Fruit fly (Drosophila melanogaster) whole organism, pupa: ENCODE data around the gene CG11892.

Experiments
- CG10348 ChIP-seq: fragments of 200-800 bp; sonication (Bioruptor generic); IDR thresholded peaks from 2 replicates; pipeline ENCODE4 v1.3.6; 2022; ENCODE audit warnings: missing biosample characterization, missing genetic modification characterization
- CG12605 ChIP-seq: fragments of 200-800 bp; sonication (Bioruptor generic); IDR thresholded peaks from 2 replicates; pipeline ENCODE4 v1.3.6; 2022; ENCODE audit warnings: missing biosample characterization, missing genetic modification characterization
- CG13204 ChIP-seq: fragments of 200-800 bp; sonication (Bioruptor generic); optimal IDR thresholded peaks from 2 replicates; lab custom pipeline; 2018; ENCODE audit warnings: missing biosample characterization, mild to moderate bottlenecking, missing genetic modification characterization, moderate library complexity
- CG14655 ChIP-seq: fragments of 200-800 bp; sonication (Bioruptor generic); optimal IDR thresholded peaks from 3 replicates; lab custom pipeline; 2017; ENCODE audit warnings: mild to moderate bottlenecking, missing biosample characterization, missing genetic modification reagents, missing genetic modification characterization
- CG15710 ChIP-seq: fragments of 200-800 bp; sonication (Bioruptor generic); optimal IDR thresholded peaks from 2 replicates; lab custom pipeline; 2018; ENCODE audit warnings: missing biosample characterization, mild to moderate bottlenecking, missing genetic modification characterization, moderate library complexity
- CG17806 ChIP-seq: fragments of 200-800 bp; sonication (Bioruptor generic); optimal IDR thresholded peaks from 2 replicates; lab custom pipeline; 2018; ENCODE audit warnings: missing biosample characterization, mild to moderate bottlenecking, missing genetic modification characterization, moderate library complexity
- CG32121 ChIP-seq: fragments of 200-800 bp; sonication (Bioruptor generic); IDR thresholded peaks from 2 replicates; pipeline ENCODE4 v1.3.6; 2022; ENCODE audit warnings: missing biosample characterization, missing genetic modification characterization
- CG34367 ChIP-seq: fragments of 200-800 bp; sonication (Bioruptor generic); optimal IDR thresholded peaks from 2 replicates; lab custom pipeline; 2018; ENCODE audit warnings: missing biosample characterization, mild to moderate bottlenecking, missing genetic modification characterization
- CG4496 ChIP-seq: fragments of 200-800 bp; sonication (Bioruptor generic); IDR thresholded peaks from 3 replicates; pipeline ENCODE4 v1.3.6; 2022; ENCODE audit warnings: missing biosample characterization, missing genetic modification characterization
- CG8159 ChIP-seq: fragments of 200-800 bp; sonication (Bioruptor generic); optimal IDR thresholded peaks from 3 replicates; lab custom pipeline; 2018; ENCODE audit warnings: missing biosample characterization, mild to moderate bottlenecking, missing genetic modification characterization, moderate library complexity
- CG8301 ChIP-seq: fragments of 200-800 bp; sonication (Bioruptor generic); optimal IDR thresholded peaks from 2 replicates; lab custom pipeline; 2018; ENCODE audit warnings: missing biosample characterization, mild to moderate bottlenecking, missing genetic modification characterization
- CG9948 ChIP-seq: fragments of 200-800 bp; sonication (Bioruptor generic); optimal IDR thresholded peaks from 2 replicates; lab custom pipeline; 2018; ENCODE audit warnings: missing biosample characterization, mild to moderate bottlenecking, missing genetic modification characterization, moderate library complexity
- D1 ChIP-seq: fragments of 200-800 bp; sonication (Bioruptor generic); optimal IDR thresholded peaks from 2 replicates; lab custom pipeline; 2018; ENCODE audit warnings: missing biosample characterization, mild to moderate bottlenecking, missing genetic modification characterization, moderate library complexity
- EcR ChIP-seq: fragments of 200-800 bp; sonication (Bioruptor generic); optimal IDR thresholded peaks from 3 replicates; lab custom pipeline; 2019; ENCODE audit warnings: missing biosample characterization, missing genetic modification characterization, mild to moderate bottlenecking, moderate library complexity, missing genetic modification reagents
- Ets98B ChIP-seq: fragments of 200-800 bp; sonication (Bioruptor generic); IDR thresholded peaks from 2 replicates; pipeline ENCODE4 v1.3.6; 2022; ENCODE audit warnings: missing biosample characterization, missing genetic modification characterization
- Pif1A ChIP-seq: fragments of 200-800 bp; sonication (Bioruptor generic); optimal IDR thresholded peaks from 3 replicates; lab custom pipeline; 2016; ENCODE audit warnings: missing biosample characterization, missing genetic modification characterization
- Pif1B ChIP-seq: fragments of 200-800 bp; sonication (Bioruptor generic); optimal IDR thresholded peaks from 3 replicates; lab custom pipeline; 2016; ENCODE audit warnings: missing biosample characterization, missing genetic modification characterization
- Snoo ChIP-seq: fragments of 200-800 bp; sonication (Bioruptor generic); optimal IDR thresholded peaks from 3 replicates; lab custom pipeline; 2017; ENCODE audit warnings: missing biosample characterization, mild to moderate bottlenecking, missing genetic modification characterization, inconsistent platforms
- fd96Ca ChIP-seq: fragments of 200-800 bp; sonication (Bioruptor generic); IDR thresholded peaks from 3 replicates; pipeline ENCODE4 v1.3.6; 2022; ENCODE audit warnings: missing biosample characterization, missing genetic modification characterization
- gl ChIP-seq: fragments of 200-800 bp; sonication (Bioruptor generic); optimal IDR thresholded peaks from 2 replicates; lab custom pipeline; 2018; ENCODE audit warnings: missing biosample characterization, mild to moderate bottlenecking, missing genetic modification characterization
- rn ChIP-seq: fragments of 200-800 bp; sonication (Bioruptor generic); IDR thresholded peaks from 2 replicates; pipeline ENCODE4 v1.3.6; 2022; ENCODE audit warnings: missing biosample characterization, missing genetic modification characterization

The CG11892 gene

dm6 chr3R:25318011-25318410, 36.7 kb downstream of the CG11892 start, which contains the start of gene CG10553:
Gene CG10553, minus strand, starts transcription at chr3R:25318111.
- no peak for TF ChIP-seq fd96Ca (GFP tag; lab: Robert Waterston, UW)
- TF ChIP-seq CG17806 (tag; lab: Kevin White, UChicago) = no peak
- TF ChIP-seq gl (tag; lab: Kevin White, UChicago) = no peak
- TF ChIP-seq CG10348 = no peak
- no peak for TF ChIP-seq CG13204 (GFP tag; lab: Kevin White, UChicago)
- TF ChIP-seq Pif1A (GFP tag; lab: Kevin White, UChicago) = no peak
- no peak for TF ChIP-seq CG34367 (tag; lab: Kevin White, UChicago)
- TF ChIP-seq Ets98B (GFP tag; lab: Robert Waterston, UW) = no peak
- TF ChIP-seq CG9948 (tag; lab: Kevin White, UChicago) = no peak
- no peak for TF ChIP-seq CG14655 (GFP tag; lab: Kevin White, UChicago)
- no peak for TF ChIP-seq CG8159 (tag; lab: Kevin White, UChicago)
- TF ChIP-seq CG15710 (tag; lab: Kevin White, UChicago) = no peak
- no peak for TF ChIP-seq CG4496
- no peak for TF ChIP-seq CG32121 (GFP tag; lab: Robert Waterston, UW)
- no peak for TF ChIP-seq EcR (GFP tag; lab: Kevin White, UChicago)
- TF ChIP-seq D1 (tag; lab: Kevin White, UChicago) = no peak
- no peak for TF ChIP-seq Snoo
- no peak for TF ChIP-seq CG12605 (GFP tag; lab: Robert Waterston, UW)
- no peak for TF ChIP-seq Pif1B (GFP tag; lab: Kevin White, UChicago)
- TF ChIP-seq, all 21 proteins: peak for 0

dm6 chr3R:25320051-25320705, 38.8 kb downstream of the CG11892 start, which contains the start of gene CG10560:
Gene CG10560, minus strand, starts transcription at chr3R:25320101.
- TF ChIP-seq CG34367 (tag; lab: Kevin White, UChicago) (no peak), CG13204 (GFP tag; lab: Kevin White, UChicago) (no peak), Pif1A (GFP tag; lab: Kevin White, UChicago) (no peak), CG9948 (tag; lab: Kevin White, UChicago) (no peak), CG8159 (tag; lab: Kevin White, UChicago) (no peak), CG12605 (GFP tag; lab: Robert Waterston, UW) (no peak)

- TF ChIP-seq CG15710 (tag; lab: Kevin White, UChicago) (no peak), CG14655 (GFP tag; lab: Kevin White, UChicago) (no peak), fd96Ca (GFP tag; lab: Robert Waterston, UW) (no peak), CG34367 (tag; lab: Kevin White, UChicago) (no peak), CG13204 (GFP tag; lab: Kevin White, UChicago) (no peak), Snoo (no peak), D1 (tag; lab: Kevin White, UChicago) (no peak), gl (tag; lab: Kevin White, UChicago) (no peak), CG9948 (tag; lab: Kevin White, UChicago) (no peak), CG32121 (GFP tag; lab: Robert Waterston, UW) (no peak), CG17806 (tag; lab: Kevin White, UChicago) (no peak), CG8301 (tag; lab: Kevin White, UChicago) (no peak), EcR (GFP tag; lab: Kevin White, UChicago) (no peak), Pif1B (GFP tag; lab: Kevin White, UChicago) (no peak), CG8159 (tag; lab: Kevin White, UChicago) (no peak), Pif1A (GFP tag; lab: Kevin White, UChicago) (no peak), CG12605 (GFP tag; lab: Robert Waterston, UW) (no peak), Ets98B (GFP tag; lab: Robert Waterston, UW) (no peak)
- TF ChIP-seq, all 21 proteins: peak for 0
Measured at dm6 chr3R:25320898-25321297, 39.5 kb downstream of the CG11892 start.

- TF ChIP-seq CG34367 (tag; lab: Kevin White, UChicago) (no peak), CG32121 (GFP tag; lab: Robert Waterston, UW) (no peak), EcR (GFP tag; lab: Kevin White, UChicago) (no peak), CG9948 (tag; lab: Kevin White, UChicago) (no peak), CG14655 (GFP tag; lab: Kevin White, UChicago) (no peak), CG4496 (no peak), Pif1A (GFP tag; lab: Kevin White, UChicago) (no peak), Snoo (no peak), D1 (tag; lab: Kevin White, UChicago) (no peak), CG17806 (tag; lab: Kevin White, UChicago) (no peak), CG8301 (tag; lab: Kevin White, UChicago) (no peak), CG15710 (tag; lab: Kevin White, UChicago) (no peak), CG13204 (GFP tag; lab: Kevin White, UChicago) (no peak)
Measured at dm6 chr3R:25321681-25322080, 40.3 kb downstream of the CG11892 start.

- TF ChIP-seq gl (tag; lab: Kevin White, UChicago) (no peak), CG34367 (tag; lab: Kevin White, UChicago) (no peak), CG13204 (GFP tag; lab: Kevin White, UChicago) (no peak), CG8159 (tag; lab: Kevin White, UChicago) (no peak), Pif1B (GFP tag; lab: Kevin White, UChicago) (no peak), Ets98B (GFP tag; lab: Robert Waterston, UW) (no peak), EcR (GFP tag; lab: Kevin White, UChicago) (no peak), CG12605 (GFP tag; lab: Robert Waterston, UW) (no peak), Pif1A (GFP tag; lab: Kevin White, UChicago) (no peak), CG8301 (tag; lab: Kevin White, UChicago) (no peak), Snoo (no peak), CG15710 (tag; lab: Kevin White, UChicago) (no peak), CG9948 (tag; lab: Kevin White, UChicago) (no peak), CG32121 (GFP tag; lab: Robert Waterston, UW) (no peak), CG10348 (no peak), rn (no peak), CG4496 (no peak), CG17806 (tag; lab: Kevin White, UChicago) (no peak)
Measured at dm6 chr3R:25322657-25323056, 41.3 kb downstream of the CG11892 start, which contains the start of gene CG10562. Gene CG10562, minus strand, starts transcription at chr3R:25322757.
